Fruit fly (Drosophila melanogaster) whole organism, adult: Measurements from ENCODE around the gene ppk16.

Experiments used
- CG14711 ChIP-seq: fragments of 200-800 bp; sonication (Bioruptor generic); optimal IDR thresholded peaks from 2 replicates; lab custom pipeline; 2018; ENCODE audit warnings: missing biosample characterization, mild to moderate bottlenecking, missing genetic modification characterization, moderate library complexity
- CG1620 ChIP-seq: fragments of 200-800 bp; sonication (Bioruptor generic); optimal IDR thresholded peaks from 2 replicates; lab custom pipeline; 2016; ENCODE audit warnings: missing biosample characterization, missing genetic modification characterization
- CG33017 ChIP-seq: fragments of 200-800 bp; sonication (Bioruptor generic); optimal IDR thresholded peaks from 2 replicates; lab custom pipeline; 2018; ENCODE audit warnings: missing biosample characterization, mild to moderate bottlenecking, missing genetic modification characterization, moderate library complexity
- CG5204 ChIP-seq: fragments of 200-800 bp; sonication (Bioruptor generic); optimal IDR thresholded peaks from 2 replicates; lab custom pipeline; 2016; ENCODE audit warnings: missing biosample characterization, missing genetic modification characterization
- CG7045 ChIP-seq: fragments of 200-800 bp; sonication (Bioruptor generic); optimal IDR thresholded peaks from 2 replicates; lab custom pipeline; 2017; ENCODE audit warnings: missing biosample characterization, mild to moderate bottlenecking, missing genetic modification characterization
- Clk ChIP-seq: fragments of 200-800 bp; sonication (Bioruptor generic); optimal IDR thresholded peaks from 2 replicates; lab custom pipeline; 2017; ENCODE audit warnings: missing biosample characterization, missing genetic modification characterization
- Crg-1 ChIP-seq: fragments of 200-800 bp; sonication (Bioruptor generic); optimal IDR thresholded peaks from 2 replicates; lab custom pipeline; 2016; ENCODE audit warnings: missing biosample characterization, missing genetic modification characterization
- Hr96 ChIP-seq: fragments of 200-800 bp; sonication (Bioruptor generic); optimal IDR thresholded peaks from 2 replicates; lab custom pipeline; 2016; ENCODE audit warnings: missing biosample characterization, missing genetic modification characterization
- bab1 ChIP-seq: fragments of 200-800 bp; sonication (Bioruptor generic); optimal IDR thresholded peaks from 3 replicates; lab custom pipeline; 2019; ENCODE audit warnings: missing biosample characterization, mild to moderate bottlenecking, missing genetic modification characterization, moderate library complexity
- cic ChIP-seq: fragments of 200-800 bp; sonication (Bioruptor generic); optimal IDR thresholded peaks from 2 replicates; lab custom pipeline; 2017; ENCODE audit warnings: missing biosample characterization, mild to moderate bottlenecking, missing genetic modification characterization, moderate library complexity
- cnc ChIP-seq, 2 experiments: fragments of >200 bp; optimal IDR thresholded peaks; 2 replicates each; lab custom pipeline; 2017
- kay ChIP-seq: fragments of 200-800 bp; sonication (Bioruptor generic); peaks from one replicate; lab custom pipeline; 2016; ENCODE audit warnings: missing biosample characterization, missing genetic modification characterization, borderline replicate concordance
- ovo ChIP-seq: fragments of 200-800 bp; sonication (Bioruptor generic); optimal IDR thresholded peaks from 2 replicates; lab custom pipeline; 2016; ENCODE audit warnings: missing biosample characterization, missing genetic modification characterization
- pad ChIP-seq: fragments of 200-800 bp; sonication (Bioruptor generic); optimal IDR thresholded peaks from 3 replicates; lab custom pipeline; 2017; ENCODE audit warnings: missing biosample characterization, missing genetic modification characterization, mild to moderate bottlenecking, moderate library complexity, missing genetic modification reagents

DNA sequence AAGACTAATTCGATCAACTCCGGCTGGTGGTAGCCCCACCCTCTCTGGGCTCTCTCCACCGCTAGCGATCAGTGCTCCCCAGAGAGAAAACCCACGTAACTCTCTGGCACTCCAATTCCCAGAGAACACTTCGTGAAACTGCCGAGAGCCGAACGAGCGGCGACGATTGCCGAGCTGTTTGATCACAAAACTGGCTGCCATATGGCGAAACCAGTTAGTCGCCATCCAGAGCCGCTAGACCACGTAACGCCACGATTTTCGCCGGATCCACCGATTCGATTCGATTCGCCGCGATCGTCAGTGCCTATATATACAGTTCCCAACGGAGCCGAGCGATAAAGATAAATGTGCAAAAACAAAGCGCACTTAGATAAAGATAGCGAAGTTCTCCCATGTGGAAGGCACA is 7.3 kb upstream of the ppk16 start, which contains the start of gene IP3K1:
- TF ChIP-seq Hr96 (GFP tag; lab: Kevin White, UChicago) (peak; percentile 70), pad (GFP tag; lab: Kevin White, UChicago) (peak; percentile 80), ovo (GFP tag; lab: Kevin White, UChicago) (peak; percentile 79), kay (GFP tag; lab: Kevin White, UChicago) (no peak), CG5204 (no peak), CG7045 (GFP tag; lab: Kevin White, UChicago) (no peak), CG1620 (peak; percentile 41), cic (GFP tag; lab: Kevin White, UChicago) (peak; percentile 95), Crg-1 (peak; percentile 4), CG14711 (tag; lab: Kevin White, UChicago) (no peak), bab1 (peak; percentile 83), CG33017 (tag; lab: Kevin White, UChicago) (peak; percentile 43), Clk (GFP tag; lab: Kevin White, UChicago) (peak; percentile 8), cnc (optimal IDR thresholded peaks at IDR 0.05; lab: Kevin White, UChicago) (no peak)
